Worm (Caenorhabditis elegans) whole organism, mixed stage, embryonic: Measurements from ENCODE around the gene perm-1.

Experiments
- ces-1 ChIP-seq: fragments of 150-350 bp; optimal IDR thresholded peaks from 2 replicates; lab custom pipeline; 2014; ENCODE audit warnings: missing biosample characterization, missing genetic modification reagents, missing genetic modification characterization
- elt-1 ChIP-seq: sonication (generic microtip); optimal IDR thresholded peaks from 2 replicates; lab custom pipeline; 2017; ENCODE audit warnings: missing genetic modification characterization, mild to moderate bottlenecking, missing compliant biosample characterization, antibody characterized with exemption, moderate library complexity, borderline replicate concordance; ENCODE audit not compliant: insufficient read depth
- mls-2 ChIP-seq: sonication (generic microtip); optimal IDR thresholded peaks from 2 replicates; lab custom pipeline; 2016; ENCODE audit warnings: mild to moderate bottlenecking, missing genetic modification characterization, moderate library complexity, missing compliant biosample characterization
- snpc-4 ChIP-seq: fragments of 150-350 bp; optimal IDR thresholded peaks from 2 replicates; lab custom pipeline; 2014; ENCODE audit warnings: missing biosample characterization, missing genetic modification characterization
- unc-62 ChIP-seq: fragments of 150-350 bp; optimal IDR thresholded peaks from 2 replicates; lab custom pipeline; 2014; ENCODE audit warnings: missing biosample characterization, missing genetic modification reagents, missing genetic modification characterization

- TF ChIP-seq elt-1 (tag; lab: Kevin White, UChicago), result no peak
- no peak for TF ChIP-seq mls-2 (tag; lab: Kevin White, UChicago)
- TF ChIP-seq unc-62 (GFP tag; lab: Kevin White, UChicago), result no peak
- TF ChIP-seq ces-1 (GFP tag; lab: Kevin White, UChicago), result no peak
- TF ChIP-seq snpc-4 (tag; lab: Kevin White, UChicago), result no peak
Measured at ce11 chrII:7920178-7920577, 39.6 kb downstream of the perm-1 start.
